Worm (Caenorhabditis elegans): ENCODE data around the gene dnj-20.

Gene dnj-20

ce11 chrII:9617039-9617901 lies 6.7 kb downstream of the dnj-20 start, which contains the start of gene hal-3:
hal-3 (minus strand) TSS chrII:9617125.
- peak; percentile 2 for TF ChIP-seq sptf-1 (tag; optimal IDR thresholded peaks at IDR 0.05)
- TF ChIP-seq ces-1 (GFP tag; optimal IDR thresholded peaks at IDR 0.05): no peak
- no peak for TF ChIP-seq pha-4 (tag; optimal IDR thresholded peaks at IDR 0.05)
- no peak for TF ChIP-seq nhr-237 (tag; optimal IDR thresholded peaks at IDR 0.05)
- no peak for TF ChIP-seq mab-5 (tag; optimal IDR thresholded peaks at IDR 0.05)
- no peak for TF ChIP-seq M03D4.4 (tag; optimal IDR thresholded peaks at IDR 0.05)

- TF ChIP-seq flh-1 (GFP tag; optimal IDR thresholded peaks at IDR 0.05) (no peak), elt-1 (tag; optimal IDR thresholded peaks at IDR 0.05; ENCODE audit: borderline replicate concordance, insufficient read depth) (no peak), sem-2 (GFP tag; optimal IDR thresholded peaks at IDR 0.05) (no peak), ceh-83 (GFP tag; optimal IDR thresholded peaks at IDR 0.05) (no peak), mab-5 (tag; optimal IDR thresholded peaks at IDR 0.05) (no peak), unc-120 (tag; optimal IDR thresholded peaks at IDR 0.05; ENCODE audit: poor library complexity, severe bottlenecking) (no peak), hlh-1 (tag; optimal IDR thresholded peaks at IDR 0.05) (no peak), ceh-43 (GFP tag; optimal IDR thresholded peaks at IDR 0.05) (no peak), bed-3 (GFP tag; optimal IDR thresholded peaks at IDR 0.05) (no peak), lin-13 (tag; optimal IDR thresholded peaks at IDR 0.05) (no peak), cnd-1 (tag; optimal IDR thresholded peaks at IDR 0.05) (no peak), snpc-4 (tag; optimal IDR thresholded peaks at IDR 0.05) (no peak), sptf-1 (tag; optimal IDR thresholded peaks at IDR 0.05) (no peak), ham-2 (GFP tag; optimal IDR thresholded peaks at IDR 0.05) (no peak), nhr-2 (tag; optimal IDR thresholded peaks at IDR 0.05) (no peak), ces-1 (GFP tag; optimal IDR thresholded peaks at IDR 0.05) (no peak), pha-4 (tag; optimal IDR thresholded peaks at IDR 0.05) (no peak), blmp-1 (tag; optimal IDR thresholded peaks at IDR 0.05) (no peak)
Observed at ce11 chrII:9614728-9615127, 9.2 kb downstream of the dnj-20 start, which contains the start of gene hlh-6. hlh-6 (minus strand) TSS chrII:9614828.

DNA sequence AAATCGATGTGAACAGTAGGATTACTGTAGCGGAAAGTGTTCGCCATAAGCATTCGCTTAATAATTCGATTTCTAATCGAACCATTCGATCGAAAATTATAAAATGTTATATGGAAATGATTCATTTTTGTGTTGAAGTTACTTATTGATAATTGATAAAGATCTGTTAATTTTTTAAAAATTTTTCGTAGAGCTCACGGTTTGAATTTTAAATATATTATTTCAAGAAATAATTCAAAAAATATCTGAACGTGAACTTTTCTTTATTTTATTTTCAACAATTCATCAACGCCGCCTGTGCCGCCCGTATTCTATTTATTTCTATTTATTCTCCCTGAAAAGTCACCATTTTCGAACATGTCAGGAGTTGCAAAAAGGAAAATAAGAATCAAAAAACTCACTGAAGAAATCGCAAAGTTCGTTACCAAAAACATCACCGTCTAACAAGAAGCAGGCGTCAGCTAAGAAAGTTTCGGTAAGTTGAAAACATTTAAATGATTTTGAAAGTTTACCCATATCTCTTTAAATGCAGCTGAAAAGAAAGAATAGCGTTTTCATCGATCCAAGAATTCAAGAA lies 12.5 kb downstream of the dnj-20 start, which contains the start of the genes T15H9.5 and T15H9.4:
Gene T15H9.5, minus strand, starts transcription at position 101 of the 577 bp plus-strand sequence.
Gene T15H9.4, plus strand, starts transcription at position 527 of the 577 bp plus-strand sequence.
- TF ChIP-seq M03D4.4 (tag; optimal IDR thresholded peaks at IDR 0.05) (no peak), zip-8 (tag; optimal IDR thresholded peaks at IDR 0.05) (no peak), nhr-12 (tag; optimal IDR thresholded peaks at IDR 0.05) (no peak), hlh-1 (tag; optimal IDR thresholded peaks at IDR 0.05) (no peak), flh-1 (GFP tag; optimal IDR thresholded peaks at IDR 0.05) (no peak), ceh-43 (GFP tag; optimal IDR thresholded peaks at IDR 0.05) (no peak), elt-1 (tag; optimal IDR thresholded peaks at IDR 0.05; ENCODE audit: borderline replicate concordance, insufficient read depth) (no peak), nhr-28 (tag; optimal IDR thresholded peaks at IDR 0.05) (no peak), mep-1 (tag; optimal IDR thresholded peaks at IDR 0.05) (no peak), unc-39 (tag; optimal IDR thresholded peaks at IDR 0.05) (no peak)

DNA sequence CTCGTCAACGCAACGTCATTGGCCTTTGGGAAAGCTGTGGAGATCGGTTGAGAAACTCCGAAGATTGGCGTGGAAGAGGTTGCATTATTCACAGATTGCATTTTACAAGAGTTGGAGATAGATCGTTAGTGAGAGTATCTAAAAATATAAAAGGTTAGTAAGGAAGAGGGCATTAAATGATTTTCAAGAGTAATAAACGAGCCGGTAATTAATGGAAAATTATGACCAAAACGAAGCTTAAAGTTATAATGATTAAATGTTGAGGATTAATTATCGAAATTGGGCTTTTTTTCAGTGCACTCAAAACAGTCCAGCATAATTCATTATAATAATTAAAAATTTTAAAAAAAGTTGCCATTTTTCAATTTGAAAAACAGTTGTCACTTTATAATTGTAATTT lies 14.7 kb downstream of the dnj-20 start, which contains the start of gene pap-2:
Gene pap-2, minus strand, starts transcription at position 101 of the 400 bp plus-strand sequence.
- TF ChIP-seq ham-2 (GFP tag; optimal IDR thresholded peaks at IDR 0.05) (no peak), ztf-11 (tag; optimal IDR thresholded peaks at IDR 0.05) (no peak), nhr-28 (tag; optimal IDR thresholded peaks at IDR 0.05) (no peak), M03D4.4 (tag; optimal IDR thresholded peaks at IDR 0.05) (no peak), tbx-8 (GFP tag; optimal IDR thresholded peaks at IDR 0.05) (no peak), zip-8 (tag; optimal IDR thresholded peaks at IDR 0.05) (no peak), sem-2 (GFP tag; optimal IDR thresholded peaks at IDR 0.05) (no peak), unc-62 (GFP tag; optimal IDR thresholded peaks at IDR 0.05) (no peak), unc-39 (tag; optimal IDR thresholded peaks at IDR 0.05) (no peak), mls-2 (tag; optimal IDR thresholded peaks at IDR 0.05) (no peak), hlh-1 (tag; optimal IDR thresholded peaks at IDR 0.05) (no peak), snpc-4 (tag; optimal IDR thresholded peaks at IDR 0.05) (no peak), nhr-237 (tag; optimal IDR thresholded peaks at IDR 0.05) (no peak), ces-1 (GFP tag; optimal IDR thresholded peaks at IDR 0.05) (no peak), cnd-1 (tag; optimal IDR thresholded peaks at IDR 0.05) (no peak), mep-1 (tag; optimal IDR thresholded peaks at IDR 0.05) (no peak), ceh-39 (tag; optimal IDR thresholded peaks at IDR 0.05) (no peak), drap-1 (GFP tag; optimal IDR thresholded peaks at IDR 0.05) (no peak), ceh-83 (GFP tag; optimal IDR thresholded peaks at IDR 0.05) (no peak)
